Worm (Caenorhabditis elegans) whole organism, late embryonic: ENCODE measurements around the gene fcd-2.

Source experiments
- fax-1 ChIP-seq: sonication (generic microtip); optimal IDR thresholded peaks from 2 replicates; lab custom pipeline; 2016; ENCODE audit warnings: missing genotype, missing genetic modification characterization, missing compliant biosample characterization
- hlh-15 ChIP-seq: sonication (generic microtip); optimal IDR thresholded peaks from 2 replicates; lab custom pipeline; 2016; ENCODE audit warnings: missing genetic modification characterization, missing compliant biosample characterization
- lin-11 ChIP-seq: fragments of 200-800 bp; sonication (Bioruptor generic); optimal IDR thresholded peaks from 2 replicates; lab custom pipeline; 2018; ENCODE audit warnings: mild to moderate bottlenecking, missing genetic modification characterization, missing compliant biosample characterization
- nfya-1 ChIP-seq: sonication (generic microtip); optimal IDR thresholded peaks from 2 replicates; lab custom pipeline; 2017; ENCODE audit warnings: missing genetic modification characterization, mild to moderate bottlenecking, missing compliant biosample characterization, antibody characterized with exemption, moderate library complexity
- odd-2 ChIP-seq: sonication (generic microtip); optimal IDR thresholded peaks from 2 replicates; lab custom pipeline; 2017; ENCODE audit warnings: antibody characterized with exemption, mild to moderate bottlenecking, missing genetic modification characterization, missing compliant biosample characterization

DNA sequence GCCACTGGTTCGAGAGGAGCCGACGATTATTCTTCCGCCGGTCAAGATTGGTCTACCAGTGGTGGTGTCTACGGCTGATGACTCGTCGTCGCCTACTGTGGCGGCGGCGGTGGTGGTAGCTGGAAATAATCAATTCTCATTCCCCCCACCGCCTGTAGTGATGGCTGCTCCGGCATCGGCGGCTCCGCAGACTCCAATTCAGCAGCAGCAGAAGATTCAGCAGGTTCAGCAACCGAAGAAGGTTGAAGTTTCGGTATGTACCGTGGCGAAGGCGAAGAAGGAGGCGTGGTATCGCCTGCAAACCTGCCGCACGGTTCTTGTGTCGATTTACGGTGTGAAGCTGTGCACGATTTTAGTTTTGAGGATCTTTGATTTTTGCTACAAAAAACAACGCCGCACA lies 20.7 kb downstream of the fcd-2 start:
- TF ChIP-seq nfya-1 (tag; lab: Kevin White, UChicago) (no peak), lin-11 (no peak), odd-2 (tag; lab: Kevin White, UChicago) (no peak), fax-1 (tag; lab: Kevin White, UChicago) (no peak), hlh-15 (no peak)
